Worm (Caenorhabditis elegans): Measurements from ENCODE around the gene F10E7.9.

DNA sequence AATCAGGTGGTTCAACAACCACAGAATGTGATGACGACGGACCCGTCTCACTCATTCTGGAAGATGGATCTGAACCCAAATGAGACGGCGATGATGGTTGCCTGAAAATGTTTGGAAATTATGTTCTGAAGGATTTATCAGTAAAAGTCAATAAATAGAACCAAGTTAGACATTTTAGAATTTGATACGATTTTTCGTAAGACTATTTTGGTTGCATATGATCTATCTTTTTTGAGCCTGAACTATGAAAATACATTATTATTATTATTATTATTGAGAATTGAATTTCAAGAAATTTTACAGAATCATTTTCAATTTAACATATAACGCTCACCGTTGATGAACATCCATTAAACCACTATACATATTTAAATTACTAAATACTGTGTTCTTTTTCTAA is at the start of gene F10E7.9:
- TF ChIP-seq ham-2 (GFP tag; optimal IDR thresholded peaks at IDR 0.05) (no peak), nhr-76 (tag; optimal IDR thresholded peaks at IDR 0.05) (no peak), nhr-237 (tag; optimal IDR thresholded peaks at IDR 0.05) (no peak), sem-2 (GFP tag; optimal IDR thresholded peaks at IDR 0.05) (no peak), blmp-1 (tag; optimal IDR thresholded peaks at IDR 0.05) (no peak), nhr-28 (tag; optimal IDR thresholded peaks at IDR 0.05) (no peak), ces-1 (GFP tag; optimal IDR thresholded peaks at IDR 0.05) (no peak)

Measured in whole organism, mixed stage, embryonic.